Worm (Caenorhabditis elegans): Measurements from ENCODE around the gene slcr-46.3.

slcr-46.3 gene

DNA sequence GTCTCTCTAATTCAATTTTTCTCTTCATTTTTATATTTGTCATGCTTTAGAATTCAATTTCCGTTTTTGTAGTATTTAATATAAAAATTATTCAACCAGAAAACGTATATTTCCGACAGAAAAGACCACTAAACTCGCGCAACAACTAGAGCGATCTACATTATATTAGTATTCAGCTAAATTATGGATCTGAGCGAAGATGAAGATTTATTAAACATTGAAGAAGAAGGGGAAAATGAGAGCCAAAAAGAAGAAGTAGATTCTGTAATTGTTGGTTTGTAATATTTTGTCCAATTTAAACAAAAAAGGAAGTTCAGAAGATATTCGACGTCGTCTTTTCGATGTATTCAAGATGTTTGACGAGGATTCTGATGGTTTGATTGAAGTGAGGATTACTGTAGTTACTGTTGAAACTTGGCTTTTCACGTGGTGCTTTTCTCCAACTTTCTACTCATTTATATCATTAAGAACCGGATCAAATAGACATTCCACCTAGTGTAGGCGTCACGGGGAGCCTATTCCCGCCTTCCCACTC is 10.1 kb upstream of the slcr-46.3 start, which contains the start of gene cal-7:
Gene cal-7 (plus strand): TSS at position 184 of the 535 bp plus-strand sequence.
- no peak for TF ChIP-seq elt-3 (tag; optimal IDR thresholded peaks at IDR 0.05)
- TF ChIP-seq tbx-8 (GFP tag; optimal IDR thresholded peaks at IDR 0.05), result no peak
- no peak for TF ChIP-seq elt-1 (tag; optimal IDR thresholded peaks at IDR 0.05; ENCODE audit: borderline replicate concordance, insufficient read depth)
- TF ChIP-seq ztf-11 (tag; optimal IDR thresholded peaks at IDR 0.05), result no peak

DNA sequence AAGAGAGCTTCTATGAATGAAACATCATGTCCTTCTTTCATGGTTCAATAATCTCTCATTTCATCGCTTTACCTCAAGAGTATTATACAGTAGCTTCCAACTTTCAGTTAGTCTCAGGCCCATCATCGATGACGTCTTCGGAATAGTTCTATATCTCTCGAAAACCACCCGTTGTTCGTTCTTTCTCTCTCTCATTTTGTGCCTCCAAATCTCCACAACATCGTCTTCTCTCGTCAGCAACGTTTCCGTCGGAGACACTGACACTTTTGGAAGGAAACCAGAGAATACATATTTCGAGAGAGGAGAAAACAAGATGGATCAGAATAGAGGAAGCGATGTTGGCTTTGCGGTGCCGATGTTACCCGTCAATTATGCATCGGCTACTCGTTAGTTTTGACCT is 7.9 kb upstream of the slcr-46.3 start:
- TF ChIP-seq tbx-8 (GFP tag; optimal IDR thresholded peaks at IDR 0.05), result no peak
- peak; percentile 65 for TF ChIP-seq unc-62 (GFP tag; optimal IDR thresholded peaks at IDR 0.05)
- no peak for TF ChIP-seq mab-5 (tag; optimal IDR thresholded peaks at IDR 0.05)
- TF ChIP-seq sem-2 (GFP tag; optimal IDR thresholded peaks at IDR 0.05), result no peak
- TF ChIP-seq zip-8 (tag; optimal IDR thresholded peaks at IDR 0.05), result no peak
- peak; percentile 28 for TF ChIP-seq ham-2 (GFP tag; optimal IDR thresholded peaks at IDR 0.05)

DNA sequence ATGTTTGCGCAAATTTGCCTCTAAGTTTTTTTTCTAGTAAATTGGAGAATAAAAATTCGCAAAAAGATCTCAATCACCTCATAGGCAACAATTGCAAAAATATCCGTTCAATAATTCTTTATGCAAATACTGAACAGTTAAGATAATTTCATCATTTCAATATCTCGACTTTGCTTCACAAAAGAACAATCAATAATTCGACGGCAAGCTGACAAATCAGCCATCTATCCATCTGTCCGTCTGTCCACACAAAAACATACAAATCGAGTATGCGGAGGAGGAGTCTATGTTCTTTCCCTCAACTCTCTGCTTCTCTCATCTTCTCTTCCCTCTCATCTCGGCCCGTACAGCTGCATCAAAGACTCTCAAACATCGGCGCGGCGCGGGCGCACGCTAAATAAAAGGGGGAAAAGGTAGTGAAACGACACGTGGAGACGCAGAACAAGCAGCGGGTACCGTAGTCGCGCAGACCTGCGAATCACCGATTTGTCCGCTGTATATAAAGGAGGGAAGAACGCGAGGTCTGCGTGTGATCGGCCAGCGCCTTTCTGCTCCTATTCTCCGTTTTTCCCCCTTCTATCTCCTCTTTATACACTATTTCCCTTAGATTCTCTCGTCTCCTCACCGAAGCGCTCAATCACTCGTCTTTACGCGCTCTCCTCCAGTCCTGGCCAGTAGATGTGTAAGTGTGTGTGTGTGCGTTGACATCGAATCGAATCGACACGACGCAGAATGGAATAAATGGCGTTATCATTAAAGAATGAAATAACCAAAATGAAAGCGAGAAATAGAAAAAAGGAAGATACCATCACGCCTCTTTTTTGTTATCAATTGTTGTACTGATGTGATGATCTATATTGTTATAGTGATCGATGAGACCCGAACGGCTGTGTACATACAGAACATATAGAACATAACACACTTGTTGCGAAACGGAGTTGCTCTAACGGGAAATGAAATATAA is 7.1 kb upstream of the slcr-46.3 start:
- TF ChIP-seq pha-4 (tag; optimal IDR thresholded peaks at IDR 0.05), result peak; percentile 79
- TF ChIP-seq lin-13 (tag; optimal IDR thresholded peaks at IDR 0.05), result peak; percentile 82
- TF ChIP-seq ceh-39 (tag; optimal IDR thresholded peaks at IDR 0.05), result peak; percentile 48
- peak; percentile 97 for TF ChIP-seq ham-2 (GFP tag; optimal IDR thresholded peaks at IDR 0.05)
- no peak for TF ChIP-seq elt-1 (tag; optimal IDR thresholded peaks at IDR 0.05; ENCODE audit: borderline replicate concordance, insufficient read depth)
- peak; percentile 77 for TF ChIP-seq ztf-11 (tag; optimal IDR thresholded peaks at IDR 0.05)
- no peak for TF ChIP-seq nhr-28 (tag; optimal IDR thresholded peaks at IDR 0.05)
- TF ChIP-seq lin-32 (GFP tag; optimal IDR thresholded peaks at IDR 0.05), result peak; percentile 37
- TF ChIP-seq ceh-83 (GFP tag; optimal IDR thresholded peaks at IDR 0.05), result no peak
- TF ChIP-seq ces-1 (GFP tag; optimal IDR thresholded peaks at IDR 0.05), result peak; percentile 37
- no peak for TF ChIP-seq elt-3 (tag; optimal IDR thresholded peaks at IDR 0.05)
- peak; percentile 90 for TF ChIP-seq sptf-1 (tag; optimal IDR thresholded peaks at IDR 0.05)
- TF ChIP-seq hlh-1 (tag; optimal IDR thresholded peaks at IDR 0.05), result peak; percentile 70
- peak; percentile 42 for TF ChIP-seq mab-5 (tag; optimal IDR thresholded peaks at IDR 0.05)
- TF ChIP-seq cnd-1 (tag; optimal IDR thresholded peaks at IDR 0.05), result peak; percentile 17
- TF ChIP-seq M03D4.4 (tag; optimal IDR thresholded peaks at IDR 0.05), result peak; percentile 78
- TF ChIP-seq nhr-76 (tag; optimal IDR thresholded peaks at IDR 0.05), result peak; percentile 32
- TF ChIP-seq tbx-8 (GFP tag; optimal IDR thresholded peaks at IDR 0.05), result peak; percentile 55
- TF ChIP-seq blmp-1 (tag; optimal IDR thresholded peaks at IDR 0.05), result peak; percentile 11
- peak; percentile 98 for TF ChIP-seq unc-120 (tag; optimal IDR thresholded peaks at IDR 0.05; ENCODE audit: poor library complexity, severe bottlenecking)
- TF ChIP-seq mls-2 (tag; optimal IDR thresholded peaks at IDR 0.05), result peak; percentile 90
- peak; percentile 95 for TF ChIP-seq lsy-2 (tag; optimal IDR thresholded peaks at IDR 0.05)
- peak; percentile 48 for TF ChIP-seq nhr-12 (tag; optimal IDR thresholded peaks at IDR 0.05)
- TF ChIP-seq flh-1 (GFP tag; optimal IDR thresholded peaks at IDR 0.05), result peak; percentile 54
- TF ChIP-seq snpc-4 (tag; optimal IDR thresholded peaks at IDR 0.05), result no peak
- TF ChIP-seq drap-1 (GFP tag; optimal IDR thresholded peaks at IDR 0.05), result no peak
- TF ChIP-seq unc-39 (tag; optimal IDR thresholded peaks at IDR 0.05), result no peak
- no peak for TF ChIP-seq bed-3 (GFP tag; optimal IDR thresholded peaks at IDR 0.05)
- peak; percentile 35 for TF ChIP-seq sem-2 (GFP tag; optimal IDR thresholded peaks at IDR 0.05)
- TF ChIP-seq ceh-43 (GFP tag; optimal IDR thresholded peaks at IDR 0.05), result peak; percentile 55
- TF ChIP-seq unc-62 (GFP tag; optimal IDR thresholded peaks at IDR 0.05), result peak; percentile 83
- TF ChIP-seq mep-1 (tag; optimal IDR thresholded peaks at IDR 0.05), result peak; percentile 38
- peak; percentile 80 for TF ChIP-seq nhr-237 (tag; optimal IDR thresholded peaks at IDR 0.05)
- peak; percentile 55 for TF ChIP-seq nhr-2 (tag; optimal IDR thresholded peaks at IDR 0.05)
- no peak for TF ChIP-seq zip-8 (tag; optimal IDR thresholded peaks at IDR 0.05)
